In genomic region chrII:11644535-11644934, ce11 we compare ENCODE assay signal across 1 worm cellular context.
TF ChIP-seq lines count a peak whose summit lies in the region.

No protein-coding gene starts in this region.

TF ChIP-seq in whole organism, L1 larva, 84 proteins besides CTCF, POLR2A, EP300 and RAD21 (continued from another document):
- TF ChIP-seq egl-27 (tag; optimal IDR thresholded peaks at IDR 0.05; lab: Kevin White, UChicago) (no peak), snpc-4 (tag; optimal IDR thresholded peaks at IDR 0.05; lab: Kevin White, UChicago) (no peak), lin-35 (GFP tag; optimal IDR thresholded peaks at IDR 0.05; lab: Kevin White, UChicago) (no peak), hpl-2 (GFP tag; optimal IDR thresholded peaks at IDR 0.05; lab: Kevin White, UChicago) (no peak), mep-1 (tag; optimal IDR thresholded peaks at IDR 0.05; lab: Kevin White, UChicago) (no peak), xbp-1 (tag; optimal IDR thresholded peaks at IDR 0.05; lab: Kevin White, UChicago) (no peak), jun-1 (tag; optimal IDR thresholded peaks at IDR 0.05; lab: Kevin White, UChicago) (no peak), fos-1 (tag; optimal IDR thresholded peaks at IDR 0.05; lab: Kevin White, UChicago) (no peak), lin-39 (tag; optimal IDR thresholded peaks at IDR 0.05; lab: Kevin White, UChicago) (no peak), nhr-71 (tag; optimal IDR thresholded peaks at IDR 0.05; lab: Kevin White, UChicago) (peak; percentile 17), unc-98 (GFP tag; IDR thresholded peaks at IDR 0.05; lab: Robert Waterston, UW) (no peak), elt-3 (tag; optimal IDR thresholded peaks at IDR 0.05; lab: Kevin White, UChicago) (peak in 1 of 6 experiments; percentile 45), efl-1 (optimal IDR thresholded peaks at IDR 0.05; lab: Kevin White, UChicago) (no peak), efl-1 (GFP tag; optimal IDR thresholded peaks at IDR 0.05 in 1 of 2; lab: Kevin White, UChicago) (no peak), tbx-2 (tag; optimal IDR thresholded peaks at IDR 0.05; lab: Kevin White, UChicago) (no peak), nhr-47 (tag; optimal IDR thresholded peaks at IDR 0.05; lab: Kevin White, UChicago) (no peak), rnt-1 (tag; optimal IDR thresholded peaks at IDR 0.05; lab: Kevin White, UChicago) (no peak), snu-23 (GFP tag; optimal IDR thresholded peaks at IDR 0.05; lab: Kevin White, UChicago) (no peak), fkh-4 (tag; optimal IDR thresholded peaks at IDR 0.05; lab: Kevin White, UChicago; ENCODE audit: borderline replicate concordance) (no peak), efl-3 (GFP tag; optimal IDR thresholded peaks at IDR 0.05; lab: Kevin White, UChicago) (no peak)
TF ChIP-seq in whole organism, L1 larva: peak in this region for 6.
